Fruit fly (Drosophila melanogaster) whole organism, embryonic: Measurements from ENCODE around the gene CG10730.

ENCODE experiments used
- B-H2 ChIP-seq: fragments of 200-800 bp; sonication (Bioruptor generic); optimal IDR thresholded peaks from 2 replicates; lab custom pipeline; 2018; ENCODE audit warnings: missing biosample characterization, mild to moderate bottlenecking, missing genetic modification characterization
- CG1602 ChIP-seq: fragments of 200-800 bp; sonication (Bioruptor generic); optimal IDR thresholded peaks from 3 replicates; lab custom pipeline; 2016; ENCODE audit warnings: missing biosample characterization, missing genetic modification characterization
- CG16779 ChIP-seq: fragments of 200-800 bp; sonication (Bioruptor generic); IDR thresholded peaks from 2 replicates; pipeline ENCODE4 v1.3.6; 2022; ENCODE audit warnings: missing biosample characterization, missing genetic modification characterization
- NK7.1 ChIP-seq: fragments of 200-800 bp; sonication (Bioruptor generic); optimal IDR thresholded peaks from 3 replicates; lab custom pipeline; 2016; ENCODE audit warnings: missing biosample characterization, missing genetic modification characterization
- Oaz ChIP-seq: fragments of 200-800 bp; sonication (Bioruptor generic); IDR thresholded peaks from 2 replicates; pipeline ENCODE4 v1.3.6; 2022; ENCODE audit warnings: missing biosample characterization, missing genetic modification characterization
- Scr ChIP-seq: fragments of 200-800 bp; sonication (Bioruptor generic); IDR thresholded peaks from 2 replicates; pipeline ENCODE4 v1.3.6; 2022; ENCODE audit warnings: missing biosample characterization, missing genetic modification characterization; ENCODE audit not compliant: partially characterized antibody
- grau ChIP-seq: fragments of 200-800 bp; optimal IDR thresholded peaks from 3 replicates; lab custom pipeline; 2019; ENCODE audit warnings: missing biosample characterization, mild to moderate bottlenecking, missing genetic modification characterization, moderate library complexity
- lilli ChIP-seq: fragments of 200-800 bp; sonication (Bioruptor generic); optimal IDR thresholded peaks from 3 replicates; lab custom pipeline; 2016; ENCODE audit warnings: missing biosample characterization, missing genetic modification characterization
- stc ChIP-seq: fragments of 200-800 bp; sonication (Bioruptor generic); IDR thresholded peaks from 2 replicates; pipeline ENCODE4 v1.3.6; 2022; ENCODE audit warnings: missing biosample characterization, missing genetic modification characterization
- usp ChIP-seq: fragments of >200 bp; optimal IDR thresholded peaks from 2 replicates; lab custom pipeline; 2017; ENCODE audit warnings: missing biosample characterization, missing genetic modification characterization
- wdn ChIP-seq: fragments of 200-800 bp; sonication (Bioruptor generic); IDR thresholded peaks from 2 replicates; pipeline ENCODE4 v1.3.6; 2022; ENCODE audit warnings: missing biosample characterization, missing genetic modification characterization
- wor ChIP-seq: fragments of 200-800 bp; sonication (Bioruptor generic); IDR thresholded peaks from 2 replicates; pipeline ENCODE4 v1.3.6; 2022; ENCODE audit warnings: missing biosample characterization, missing genetic modification characterization

DNA sequence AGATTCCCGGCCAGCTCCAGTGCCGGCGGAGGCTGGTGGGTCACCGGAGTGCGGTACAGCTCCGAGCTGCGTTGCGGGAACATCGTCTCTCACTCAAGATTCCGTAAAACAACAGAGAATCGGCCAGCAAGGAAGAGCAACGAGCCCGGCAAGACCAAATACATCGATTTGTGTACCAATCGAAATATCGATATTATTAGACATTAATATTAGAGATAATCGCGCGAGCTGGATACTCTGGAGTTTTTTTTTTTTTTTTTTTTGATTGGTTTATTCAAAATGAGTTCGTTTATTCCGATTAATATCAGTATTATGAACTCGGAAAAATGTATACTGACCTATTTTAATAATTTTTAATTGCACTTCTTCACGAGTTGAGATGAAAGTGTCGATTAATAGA, 6.5 kb downstream of the CG10730 start, which contains the start of gene vls:
- TF ChIP-seq stc (no peak), CG16779 (no peak), usp (GFP tag; lab: Kevin White, UChicago) (no peak), lilli (no peak), wdn (GFP tag; lab: Robert Waterston, UW) (no peak), grau (tag; lab: Kevin White, UChicago) (no peak), wor (no peak), B-H2 (GFP tag; lab: Kevin White, UChicago) (no peak), CG1602 (GFP tag; lab: Kevin White, UChicago) (no peak), NK7.1 (GFP tag; lab: Kevin White, UChicago) (no peak), Oaz (GFP tag; lab: Robert Waterston, UW) (no peak), Scr (GFP tag; lab: Robert Waterston, UW) (peak; percentile 82)
